Worm (Caenorhabditis elegans) whole organism, late embryonic: Measurements from ENCODE around the gene F41C3.7.

ENCODE experiments used
- K02D7.2 ChIP-seq: sonication (generic microtip); optimal IDR thresholded peaks from 2 replicates; lab custom pipeline; 2017; ENCODE audit warnings: mild to moderate bottlenecking, missing genetic modification characterization, missing compliant biosample characterization
- T23F11.4 ChIP-seq: fragments of 200-800 bp; sonication (Bioruptor generic); optimal IDR thresholded peaks from 2 replicates; lab custom pipeline; 2018; ENCODE audit warnings: mild to moderate bottlenecking, missing genetic modification characterization, missing compliant biosample characterization
- Y22D7AL.16 ChIP-seq: sonication (generic microtip); optimal IDR thresholded peaks from 2 replicates; lab custom pipeline; 2016; ENCODE audit warnings: missing genetic modification characterization, missing compliant biosample characterization
- ahr-1 ChIP-seq: sonication (generic microtip); optimal IDR thresholded peaks from 2 replicates; lab custom pipeline; 2016; ENCODE audit warnings: missing genetic modification characterization, missing compliant biosample characterization
- ceh-14 ChIP-seq: sonication (generic microtip); optimal IDR thresholded peaks from 2 replicates; lab custom pipeline; 2016; ENCODE audit warnings: missing genotype, missing genetic modification characterization, missing compliant biosample characterization
- ceh-18 ChIP-seq: sonication (generic microtip); optimal IDR thresholded peaks from 2 replicates; lab custom pipeline; 2016; ENCODE audit warnings: missing genetic modification characterization, missing compliant biosample characterization
- ceh-19 ChIP-seq: fragments of 200-800 bp; sonication (Bioruptor generic); optimal IDR thresholded peaks from 2 replicates; lab custom pipeline; 2018; ENCODE audit warnings: mild to moderate bottlenecking, missing genetic modification characterization, missing compliant biosample characterization
- ceh-2 ChIP-seq: sonication (generic microtip); optimal IDR thresholded peaks from 2 replicates; lab custom pipeline; 2016; ENCODE audit warnings: missing genotype, missing genetic modification characterization, missing compliant biosample characterization
- ceh-22 ChIP-seq: sonication (generic microtip); optimal IDR thresholded peaks from 2 replicates; lab custom pipeline; 2017; ENCODE audit warnings: missing biosample characterization, missing genetic modification characterization
- ceh-24 ChIP-seq: sonication (generic microtip); optimal IDR thresholded peaks from 2 replicates; lab custom pipeline; 2016; ENCODE audit warnings: mild to moderate bottlenecking, missing genetic modification characterization, missing compliant biosample characterization
- ceh-31 ChIP-seq: sonication (generic microtip); optimal IDR thresholded peaks from 2 replicates; lab custom pipeline; 2016; ENCODE audit warnings: missing genetic modification characterization, missing compliant biosample characterization
- ceh-45 ChIP-seq: fragments of 200-800 bp; sonication (Bioruptor generic); IDR thresholded peaks from 2 replicates; pipeline ENCODE4 v1.3.6; 2022; ENCODE audit warnings: missing genetic modification reagents, missing genetic modification characterization, missing compliant biosample characterization
- che-1 ChIP-seq: sonication (generic microtip); optimal IDR thresholded peaks from 2 replicates; lab custom pipeline; 2016; ENCODE audit warnings: mild to moderate bottlenecking, missing genetic modification characterization, missing compliant biosample characterization
- dve-1 ChIP-seq: sonication (generic microtip); optimal IDR thresholded peaks from 2 replicates; lab custom pipeline; 2017; ENCODE audit warnings: antibody characterized with exemption, mild to moderate bottlenecking, missing genetic modification characterization, missing compliant biosample characterization
- elt-2 ChIP-seq: sonication (generic microtip); optimal IDR thresholded peaks from 2 replicates; lab custom pipeline; 2016; ENCODE audit warnings: missing genetic modification reagents, missing genetic modification characterization, missing compliant biosample characterization
- elt-4 ChIP-seq: sonication (generic microtip); optimal IDR thresholded peaks from 2 replicates; lab custom pipeline; 2016; ENCODE audit warnings: missing genetic modification characterization, missing compliant biosample characterization
- ets-4 ChIP-seq: sonication (generic microtip); optimal IDR thresholded peaks from 2 replicates; lab custom pipeline; 2016; ENCODE audit warnings: missing genetic modification characterization, missing compliant biosample characterization
- eyg-1 ChIP-seq: sonication (generic microtip); optimal IDR thresholded peaks from 2 replicates; lab custom pipeline; 2016; ENCODE audit warnings: missing genotype, missing genetic modification characterization, missing compliant biosample characterization
- gmeb-2 ChIP-seq: sonication (generic microtip); optimal IDR thresholded peaks from 2 replicates; lab custom pipeline; 2016; ENCODE audit warnings: missing genetic modification characterization, inconsistent platforms, missing compliant biosample characterization
- hlh-13 ChIP-seq: fragments of 200-800 bp; sonication (Bioruptor generic); optimal IDR thresholded peaks from 2 replicates; lab custom pipeline; 2018; ENCODE audit warnings: mild to moderate bottlenecking, missing genetic modification characterization, missing compliant biosample characterization
- hlh-30 ChIP-seq: sonication (generic microtip); optimal IDR thresholded peaks from 2 replicates; lab custom pipeline; 2017; ENCODE audit warnings: antibody characterized with exemption, missing genetic modification characterization, missing compliant biosample characterization; ENCODE audit not compliant: insufficient read depth
- hlh-6 ChIP-seq: sonication (generic microtip); optimal IDR thresholded peaks from 2 replicates; lab custom pipeline; 2016; ENCODE audit warnings: missing genotype, missing genetic modification characterization, missing compliant biosample characterization
- hlh-8 ChIP-seq: sonication (generic microtip); optimal IDR thresholded peaks from 2 replicates; lab custom pipeline; 2016; ENCODE audit warnings: missing genotype, missing genetic modification characterization, missing compliant biosample characterization
- lin-11 ChIP-seq: fragments of 200-800 bp; sonication (Bioruptor generic); optimal IDR thresholded peaks from 2 replicates; lab custom pipeline; 2018; ENCODE audit warnings: mild to moderate bottlenecking, missing genetic modification characterization, missing compliant biosample characterization
- madf-2 ChIP-seq: sonication (generic microtip); optimal IDR thresholded peaks from 2 replicates; lab custom pipeline; 2017; ENCODE audit warnings: missing genetic modification characterization, missing compliant biosample characterization
- nhr-11 ChIP-seq: fragments of 150-350 bp; optimal IDR thresholded peaks from 2 replicates; lab custom pipeline; 2014; ENCODE audit warnings: missing biosample characterization, missing genetic modification characterization
- nhr-232 ChIP-seq: sonication (generic microtip); optimal IDR thresholded peaks from 2 replicates; lab custom pipeline; 2016; ENCODE audit warnings: missing genetic modification characterization, missing compliant biosample characterization
- npax-4 ChIP-seq: sonication (generic microtip); optimal IDR thresholded peaks from 2 replicates; lab custom pipeline; 2016; ENCODE audit warnings: missing genetic modification characterization, missing compliant biosample characterization
- pag-3 ChIP-seq: sonication (generic microtip); optimal IDR thresholded peaks from 2 replicates; lab custom pipeline; 2016; ENCODE audit warnings: missing compliant biosample characterization, missing genetic modification characterization, borderline replicate concordance
- pha-4 ChIP-seq: fragments of 150-350 bp; optimal IDR thresholded peaks from 2 replicates; lab custom pipeline; 2018; ENCODE audit warnings: missing biosample characterization, missing genetic modification reagents, missing genetic modification characterization
- rnt-1 ChIP-seq: sonication (generic microtip); optimal IDR thresholded peaks from 2 replicates; lab custom pipeline; 2016; ENCODE audit warnings: missing genetic modification characterization, missing compliant biosample characterization
- sdc-2 ChIP-seq: sonication (generic microtip); optimal IDR thresholded peaks from 2 replicates; lab custom pipeline; 2016; ENCODE audit warnings: missing genotype, missing genetic modification characterization, missing compliant biosample characterization
- sox-2 ChIP-seq: fragments of 200-800 bp; sonication (Bioruptor generic); IDR thresholded peaks from 2 replicates; pipeline ENCODE4 v1.3.6; 2022; ENCODE audit warnings: missing genetic modification reagents, missing genetic modification characterization, missing compliant biosample characterization
- syd-9 ChIP-seq: sonication (generic microtip); optimal IDR thresholded peaks from 2 replicates; lab custom pipeline; 2016; ENCODE audit warnings: mild to moderate bottlenecking, missing genetic modification characterization, moderate library complexity, missing compliant biosample characterization
- unc-42 ChIP-seq: sonication (generic microtip); optimal IDR thresholded peaks from 2 replicates; lab custom pipeline; 2016; ENCODE audit warnings: missing genotype, missing genetic modification characterization, missing compliant biosample characterization

Gene F41C3.7

DNA sequence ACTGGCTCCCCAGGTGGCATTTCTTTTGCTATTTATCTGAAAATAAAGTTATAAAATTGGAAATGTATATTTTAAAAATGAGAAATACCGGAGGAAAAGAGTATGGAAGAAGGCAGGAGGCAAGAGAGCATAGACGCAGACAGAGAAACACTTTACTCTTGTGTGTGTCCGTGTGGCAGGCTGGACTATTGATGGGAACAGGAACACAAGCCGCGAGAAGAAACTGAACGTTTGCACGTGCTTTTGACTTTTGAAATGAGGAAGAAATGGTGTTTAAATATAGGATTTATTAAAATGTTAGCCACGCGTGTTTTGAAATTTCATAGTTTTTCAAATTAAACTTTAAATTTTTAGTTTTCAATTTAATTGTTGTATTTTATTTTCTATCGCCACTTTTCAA lies 3.7 kb upstream of the F41C3.7 start, which contains the start of gene F10G7.10:
Gene F10G7.10 (minus strand): TSS at position 145 of the 400 bp plus-strand sequence.
- TF ChIP-seq hlh-8 (tag; lab: Kevin White, UChicago), result no peak
- TF ChIP-seq hlh-6 (tag; lab: Kevin White, UChicago), result no peak
- no peak for TF ChIP-seq ceh-31 (tag; lab: Kevin White, UChicago)
- TF ChIP-seq gmeb-2 (tag; lab: Kevin White, UChicago), result no peak
- no peak for TF ChIP-seq dve-1 (tag; lab: Kevin White, UChicago)
- no peak for TF ChIP-seq hlh-13 (GFP tag; lab: Kevin White, UChicago)
- TF ChIP-seq sdc-2 (tag; lab: Kevin White, UChicago), result no peak

DNA sequence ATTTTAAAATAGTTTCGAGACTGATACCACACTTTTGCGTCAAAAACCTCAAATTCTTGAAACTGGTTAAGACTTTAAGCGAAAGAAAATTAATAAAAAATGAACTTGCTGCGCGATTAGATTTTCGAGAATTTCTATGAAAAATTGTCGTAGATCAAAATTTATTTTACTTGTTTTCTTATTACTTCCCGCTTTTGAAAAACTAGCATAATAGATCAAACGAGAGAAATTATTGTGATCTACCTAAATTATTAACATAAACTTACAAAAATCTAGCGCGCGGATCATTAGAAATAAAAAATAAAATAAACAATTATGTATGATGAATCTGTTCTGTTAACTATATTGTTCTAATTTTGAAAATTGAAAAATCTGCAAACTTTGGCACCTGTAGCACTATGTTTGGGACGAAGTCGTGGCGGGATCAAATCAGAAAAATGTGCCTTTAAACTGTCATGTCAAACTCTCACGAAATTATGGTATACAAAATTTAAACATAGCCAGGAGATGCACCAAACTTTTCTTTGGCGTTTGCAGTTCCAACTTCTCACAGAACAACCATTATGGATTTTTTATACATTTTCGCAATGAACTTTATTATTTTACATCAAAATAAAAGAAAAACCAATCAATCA lies 3.0 kb upstream of the F41C3.7 start:
- TF ChIP-seq syd-9, result no peak
- no peak for TF ChIP-seq che-1 (tag; lab: Kevin White, UChicago)
- no peak for TF ChIP-seq unc-42 (tag; lab: Kevin White, UChicago)
- TF ChIP-seq sox-2 (GFP tag; lab: Robert Waterston, UW), result no peak
- TF ChIP-seq ceh-14, result no peak
- TF ChIP-seq nhr-11 (tag; lab: Kevin White, UChicago), result no peak
- TF ChIP-seq T23F11.4 (GFP tag; lab: Kevin White, UChicago), result no peak
- TF ChIP-seq Y22D7AL.16 (tag; lab: Kevin White, UChicago), result no peak

DNA sequence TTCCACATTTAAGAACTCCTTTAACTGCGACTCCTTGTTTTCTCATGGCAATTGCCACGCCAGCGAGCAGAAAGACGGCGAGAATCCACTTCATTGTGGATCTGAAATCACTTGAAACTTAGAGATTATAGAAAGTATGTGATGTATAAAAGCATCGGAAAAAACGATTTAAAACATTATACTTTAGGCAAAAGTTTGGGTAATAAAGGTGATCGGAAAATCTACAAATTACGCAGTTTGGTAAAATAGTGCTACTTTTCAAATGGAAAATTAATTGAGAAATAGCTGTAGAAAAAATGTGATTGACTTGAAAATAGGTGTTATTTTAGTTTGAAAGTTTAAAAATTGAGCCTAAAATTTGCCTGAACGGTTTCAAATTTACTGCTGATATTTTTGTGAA lies 2.1 kb upstream of the F41C3.7 start, which contains the start of gene ttr-41:
Gene ttr-41 (minus strand): TSS at position 101 of the 400 bp plus-strand sequence.
- no peak for TF ChIP-seq gmeb-2 (tag; lab: Kevin White, UChicago)
- no peak for TF ChIP-seq nhr-232
- TF ChIP-seq ets-4 (tag; lab: Kevin White, UChicago), result no peak
- no peak for TF ChIP-seq elt-4 (tag; lab: Kevin White, UChicago)
- TF ChIP-seq ceh-45 (GFP tag; lab: Robert Waterston, UW), result no peak
- no peak for TF ChIP-seq pag-3 (tag; lab: Kevin White, UChicago)
- TF ChIP-seq npax-4 (tag; lab: Kevin White, UChicago), result no peak
- no peak for TF ChIP-seq ceh-22 (tag; lab: Kevin White, UChicago)
- TF ChIP-seq hlh-30 (tag; lab: Kevin White, UChicago), result no peak
- TF ChIP-seq K02D7.2 (tag; lab: Kevin White, UChicago), result no peak

DNA sequence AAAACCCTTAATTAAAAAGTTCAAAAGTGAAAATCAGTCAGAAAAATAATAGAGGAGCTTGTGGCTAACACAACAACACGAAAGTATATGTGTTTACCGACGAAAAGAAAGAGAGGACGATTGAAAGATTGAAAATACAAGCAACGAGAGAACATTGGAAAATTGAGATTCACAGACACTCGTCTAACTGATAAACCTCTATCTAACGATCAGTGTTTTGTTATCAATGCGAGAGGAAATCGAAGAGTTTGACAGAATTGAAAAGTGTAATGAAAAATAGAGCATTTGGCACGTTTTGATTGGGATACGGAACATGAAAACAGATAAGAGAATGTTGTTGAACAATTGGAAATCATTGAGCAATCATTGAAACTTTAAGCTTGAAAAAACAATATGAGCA lies 1.1 kb upstream of the F41C3.7 start:
- TF ChIP-seq dve-1 (tag; lab: Kevin White, UChicago), result no peak
- no peak for TF ChIP-seq ceh-14
- TF ChIP-seq ceh-31 (tag; lab: Kevin White, UChicago), result no peak
- TF ChIP-seq elt-2 (tag; lab: Kevin White, UChicago), result peak; percentile 93

DNA sequence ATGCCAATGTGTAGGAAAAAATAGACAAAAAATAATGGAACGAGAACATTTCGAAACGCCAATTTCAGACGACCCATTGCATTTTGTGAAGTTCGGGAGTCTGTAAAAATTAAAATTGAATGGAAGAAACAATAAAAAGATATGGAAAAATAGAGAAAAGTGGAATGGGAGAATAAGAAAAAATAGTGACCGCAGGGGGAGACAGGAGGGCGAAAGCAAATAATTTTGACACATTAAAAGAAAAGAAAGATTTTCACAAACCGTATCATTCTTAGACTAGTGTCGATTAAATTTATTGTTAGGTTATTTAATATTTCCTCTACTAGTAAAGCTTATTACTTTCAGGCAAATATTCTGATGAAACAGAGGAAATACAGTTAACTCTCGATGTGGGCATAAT lies 4.0 kb downstream of the F41C3.7 start, which contains the start of gene F41C3.11:
Gene F41C3.11 (minus strand): TSS at position 101 of the 400 bp plus-strand sequence.
- TF ChIP-seq ceh-24 (tag; lab: Kevin White, UChicago) (no peak), ets-4 (tag; lab: Kevin White, UChicago) (no peak), lin-11 (tag; lab: Kevin White, UChicago) (no peak), madf-2 (tag; lab: Kevin White, UChicago) (no peak), elt-4 (tag; lab: Kevin White, UChicago) (no peak), eyg-1 (tag; lab: Kevin White, UChicago) (no peak), hlh-13 (GFP tag; lab: Kevin White, UChicago) (no peak)

DNA sequence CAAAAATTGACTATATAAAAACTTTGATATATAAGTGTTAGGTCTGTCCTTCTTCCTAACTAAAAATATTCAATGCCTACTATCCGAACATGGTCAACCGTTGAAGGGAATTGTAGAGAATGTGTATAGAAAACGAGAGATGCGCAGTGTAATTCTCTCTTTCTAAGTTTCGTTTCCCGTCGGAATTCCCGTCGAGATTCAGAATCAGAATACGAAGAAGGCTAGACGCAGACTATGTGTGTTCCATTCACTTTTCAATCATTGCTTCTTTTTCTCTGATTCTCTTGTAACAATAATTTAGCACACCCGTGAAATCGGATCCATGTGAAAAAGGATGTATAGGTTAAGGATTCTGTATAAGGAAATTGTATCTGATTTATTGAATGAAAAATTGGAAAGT lies 4.6 kb downstream of the F41C3.7 start:
- TF ChIP-seq ceh-2 (tag; lab: Kevin White, UChicago) (no peak), ceh-18 (tag; lab: Kevin White, UChicago) (no peak), sox-2 (GFP tag; lab: Robert Waterston, UW) (no peak), elt-2 (tag; lab: Kevin White, UChicago) (no peak), ahr-1 (no peak), rnt-1 (tag; lab: Kevin White, UChicago) (no peak), ets-4 (tag; lab: Kevin White, UChicago) (no peak), ceh-19 (no peak), pha-4 (tag; lab: Kevin White, UChicago) (no peak)
